Worm (Caenorhabditis elegans) whole organism, mixed stage, embryonic: Measurements from ENCODE around the gene F46F5.7.
"Not testable (repeated sequence)": the region's sequence is repeated elsewhere in the genome, so short reads cannot be mapped to it uniquely, and the experiment has no call there.

Experiments used
- lsy-2 ChIP-seq: fragments of 150-350 bp; optimal IDR thresholded peaks from 2 replicates; lab custom pipeline; 2014; ENCODE audit warnings: missing biosample characterization, missing genetic modification characterization
- mep-1 ChIP-seq: fragments of 150-350 bp; optimal IDR thresholded peaks from 2 replicates; lab custom pipeline; 2017; ENCODE audit warnings: missing biosample characterization, missing genetic modification reagents, missing genetic modification characterization, inconsistent platforms
- unc-120 ChIP-seq: sonication (generic microtip); optimal IDR thresholded peaks from 2 replicates; lab custom pipeline; 2017; ENCODE audit warnings: missing genetic modification characterization, missing compliant biosample characterization; ENCODE audit not compliant: poor library complexity, severe bottlenecking

ce11 chrII:822730-823129 lies 2.3 kb upstream of the F46F5.7 start, which contains the start of gene msrp-4:
- TF ChIP-seq lsy-2 (tag; lab: Kevin White, UChicago); unc-120; mep-1 (tag; lab: Kevin White, UChicago): not testable (repeated sequence)
